Worm (Caenorhabditis elegans): Measurements from ENCODE around the gene K08D10.13.
A peak's percentile ranks its signal among the peaks of the same experiment; 100 is the strongest.
"Not testable (repeated sequence)": the region's sequence is repeated elsewhere in the genome, so short reads cannot be mapped to it uniquely, and the experiment has no call there.

Gene K08D10.13

ce11 chrIV:4144784-4145183, 26.6 kb downstream of the K08D10.13 start, which contains the start of gene R07C12.3:
TSS of gene R07C12.3 (plus strand) at chrIV:4145084.
- TF ChIP-seq Y5F2A.4 (GFP tag; optimal IDR thresholded peaks at IDR 0.05), result no peak
- no peak for TF ChIP-seq F49E8.2 (tag; optimal IDR thresholded peaks at IDR 0.05; ENCODE audit: borderline replicate concordance)
- no peak for TF ChIP-seq R02D3.7 (tag; optimal IDR thresholded peaks at IDR 0.05)
- TF ChIP-seq ama-1 (optimal IDR thresholded peaks at IDR 0.05), result no peak
- TF ChIP-seq nhr-48 (tag; optimal IDR thresholded peaks at IDR 0.05), result no peak
- no peak for TF ChIP-seq mxl-3 (GFP tag; optimal IDR thresholded peaks at IDR 0.05)
- TF ChIP-seq unc-62 (GFP tag; optimal IDR thresholded peaks at IDR 0.05 in 1 of 2), result peak in 1 of 2 experiments; percentile 36
- no peak for TF ChIP-seq unc-62 (tag; optimal IDR thresholded peaks at IDR 0.05)
- no peak for TF ChIP-seq gei-8 (GFP tag; optimal IDR thresholded peaks at IDR 0.05)
- TF ChIP-seq Y105C5A.15 (GFP tag; IDR thresholded peaks at IDR 0.05), result no peak

ce11 chrIV:4142986-4143385, 28.4 kb downstream of the K08D10.13 start, which contains the start of gene F49F1.12:
TSS of gene F49F1.12 (minus strand) at chrIV:4143086.
- TF ChIP-seq lin-13 (GFP tag; optimal IDR thresholded peaks at IDR 0.05); lin-38 (GFP tag; IDR thresholded peaks at IDR 0.05); arid-1 (GFP tag; conservative IDR thresholded peaks at IDR 0.05): not testable (repeated sequence)

- TF ChIP-seq snpc-4 (tag; optimal IDR thresholded peaks at IDR 0.05), result no peak
- TF ChIP-seq lin-1 (GFP tag; IDR thresholded peaks at IDR 0.05), result no peak
- no peak for TF ChIP-seq dmd-8 (GFP tag; IDR thresholded peaks at IDR 0.05)
These were observed 30.1 kb downstream of the K08D10.13 start, which contains the start of gene F49F1.11 for ce11 chrIV:4141311-4141710. TSS of gene F49F1.11 (minus strand) at chrIV:4141411.

ce11 chrIV:4140265-4140664, 31.1 kb downstream of the K08D10.13 start, which contains the start of gene F49F1.18:
TSS of gene F49F1.18 (minus strand) at chrIV:4140365.
- TF ChIP-seq arid-1 (GFP tag; conservative IDR thresholded peaks at IDR 0.05) (no peak), ceh-20 (GFP tag; IDR thresholded peaks at IDR 0.05) (no peak), nhr-41 (GFP tag; IDR thresholded peaks at IDR 0.05) (no peak), sdz-12 (GFP tag; optimal IDR thresholded peaks at IDR 0.05) (no peak), hlh-11 (tag; optimal IDR thresholded peaks at IDR 0.05) (no peak), unc-39 (tag; optimal IDR thresholded peaks at IDR 0.05) (no peak), lin-15B (tag; optimal IDR thresholded peaks at IDR 0.05) (no peak), D1046.2 (GFP tag; IDR thresholded peaks at IDR 0.05) (no peak), nhr-6 (tag; optimal IDR thresholded peaks at IDR 0.05) (no peak), ztf-7 (tag; optimal IDR thresholded peaks at IDR 0.05) (no peak), ctbp-1 (GFP tag; IDR thresholded peaks at IDR 0.05) (no peak), hlh-30 (tag; optimal IDR thresholded peaks at IDR 0.05; ENCODE audit: insufficient read depth) (no peak), ama-1 (optimal IDR thresholded peaks at IDR 0.05) (no peak), ztf-11 (tag; optimal IDR thresholded peaks at IDR 0.05) (no peak)

ce11 chrIV:4139022-4139421, 32.4 kb downstream of the K08D10.13 start, which contains the start of gene F49F1.10:
TSS of gene F49F1.10 (minus strand) at chrIV:4139122.
- TF ChIP-seq ceh-62 (tag; optimal IDR thresholded peaks at IDR 0.05), result no peak
- no peak for TF ChIP-seq tag-97 (GFP tag; IDR thresholded peaks at IDR 0.05)
- TF ChIP-seq unc-39 (tag; optimal IDR thresholded peaks at IDR 0.05), result no peak
- TF ChIP-seq ceh-32 (tag; optimal IDR thresholded peaks at IDR 0.05; ENCODE audit: poor library complexity), result no peak
- no peak for TF ChIP-seq ZK546.5 (tag; optimal IDR thresholded peaks at IDR 0.05)
- TF ChIP-seq mes-2 (tag; optimal IDR thresholded peaks at IDR 0.05; ENCODE audit: poor library complexity, severe bottlenecking), result no peak
- no peak for TF ChIP-seq daf-19 (GFP tag; conservative IDR thresholded peaks at IDR 0.05)
- no peak for TF ChIP-seq lin-1 (GFP tag; IDR thresholded peaks at IDR 0.05)

Measured in whole organism, L4 larva.